Worm (Caenorhabditis elegans): ENCODE data around the gene F19H8.2.

The F19H8.2 gene

ce11 chrII:14561549-14562115 is 44.0 kb downstream of the F19H8.2 start, which contains the start of gene mog-4 (continued):
- peak; percentile 74 for TF ChIP-seq jun-1 (tag; optimal IDR thresholded peaks at IDR 0.05)
- peak; percentile 45 for TF ChIP-seq aly-2 (tag; optimal IDR thresholded peaks at IDR 0.05)
- TF ChIP-seq ceh-88 (GFP tag; IDR thresholded peaks at IDR 0.05): peak; percentile 100
- TF ChIP-seq unc-130 (tag; optimal IDR thresholded peaks at IDR 0.05): peak; percentile 81
- peak; percentile 49 for TF ChIP-seq blmp-1 (tag; optimal IDR thresholded peaks at IDR 0.05)
- TF ChIP-seq nhr-237 (tag; optimal IDR thresholded peaks at IDR 0.05): peak; percentile 46
- TF ChIP-seq dpl-1 (GFP tag; optimal IDR thresholded peaks at IDR 0.05): peak; percentile 74 to 83 (median 77)
- peak; percentile 97 for TF ChIP-seq lin-14 (GFP tag; optimal IDR thresholded peaks at IDR 0.05)
- peak; percentile 19 for TF ChIP-seq hpl-2 (GFP tag; optimal IDR thresholded peaks at IDR 0.05)
- peak; percentile 38 for TF ChIP-seq lin-39 (tag; optimal IDR thresholded peaks at IDR 0.05)
- TF ChIP-seq irx-1 (tag; optimal IDR thresholded peaks at IDR 0.05): peak; percentile 95
- peak; percentile 93 for TF ChIP-seq ceh-63 (GFP tag; optimal IDR thresholded peaks at IDR 0.05)
- TF ChIP-seq C04F5.9 (tag; optimal IDR thresholded peaks at IDR 0.05): peak; percentile 97
- peak; percentile 97 for TF ChIP-seq swsn-7 (tag; optimal IDR thresholded peaks at IDR 0.05)
- TF ChIP-seq nhr-77 (tag; optimal IDR thresholded peaks at IDR 0.05): peak; percentile 95
- TF ChIP-seq snpc-4 (tag; optimal IDR thresholded peaks at IDR 0.05): peak; percentile 77
- TF ChIP-seq C34B4.2 (tag; optimal IDR thresholded peaks at IDR 0.05): peak; percentile 54

- TF ChIP-seq ceh-63 (GFP tag; optimal IDR thresholded peaks at IDR 0.05) (no peak), fkh-10 (GFP tag; optimal IDR thresholded peaks at IDR 0.05) (peak; percentile 55)
These were observed 50.6 kb downstream of the F19H8.2 start for ce11 chrII:14555019-14555418.

All from whole organism, L1 larva.